Worm (Caenorhabditis elegans) whole organism, young adult: ENCODE results near the gene mog-2.

Experiments used
- B0019.2 ChIP-seq: fragments of 200-800 bp; sonication (Bioruptor generic); conservative IDR thresholded peaks from 2 replicates; pipeline ENCODE4 v1.3.6; 2022; ENCODE audit warnings: missing genetic modification reagents, missing genetic modification characterization, missing compliant biosample characterization
- B0035.1 ChIP-seq: sonication (generic microtip); optimal IDR thresholded peaks from 2 replicates; lab custom pipeline; 2016; ENCODE audit warnings: missing genetic modification characterization, mild to moderate bottlenecking, missing compliant biosample characterization, missing genotype, missing genetic modification reagents
- B0336.3 ChIP-seq: fragments of 200-800 bp; sonication (Bioruptor generic); IDR thresholded peaks from 2 replicates; pipeline ENCODE4 v1.3.6; 2022; ENCODE audit warnings: missing genetic modification characterization, missing compliant biosample characterization
- F22D6.2 ChIP-seq: sonication (generic microtip); optimal IDR thresholded peaks from 2 replicates; lab custom pipeline; 2016; ENCODE audit warnings: mild to moderate bottlenecking, missing genetic modification characterization, missing compliant biosample characterization
- F49E8.2 ChIP-seq: sonication (generic microtip); optimal IDR thresholded peaks from 3 replicates; lab custom pipeline; 2017; ENCODE audit warnings: missing genetic modification characterization, mild to moderate bottlenecking, missing compliant biosample characterization, antibody characterized with exemption, moderate library complexity; ENCODE audit not compliant: insufficient read depth
- F57C9.4 ChIP-seq: sonication (generic microtip); optimal IDR thresholded peaks from 2 replicates; lab custom pipeline; 2017; ENCODE audit warnings: mild to moderate bottlenecking, missing genetic modification characterization, missing compliant biosample characterization
- K11D2.4 ChIP-seq: fragments of 200-800 bp; sonication (Bioruptor generic); IDR thresholded peaks from 2 replicates; pipeline ENCODE4 v1.3.6; 2022; ENCODE audit warnings: missing genetic modification reagents, missing genetic modification characterization, missing compliant biosample characterization
- Y56A3A.18 ChIP-seq: fragments of 200-800 bp; sonication (Bioruptor generic); IDR thresholded peaks from 2 replicates; pipeline ENCODE4 v1.3.6; 2022; ENCODE audit warnings: missing genetic modification reagents, missing genetic modification characterization, missing compliant biosample characterization
- Y95B8A.8 ChIP-seq: fragments of 200-800 bp; sonication (Bioruptor generic); IDR thresholded peaks from 2 replicates; pipeline ENCODE4 v1.3.6; 2022; ENCODE audit warnings: missing genetic modification reagents, missing genetic modification characterization, missing compliant biosample characterization
- ZK185.1 ChIP-seq: sonication (generic microtip); optimal IDR thresholded peaks from 2 replicates; lab custom pipeline; 2016; ENCODE audit warnings: mild to moderate bottlenecking, missing genetic modification characterization, missing compliant biosample characterization; ENCODE audit not compliant: poor library complexity, severe bottlenecking
- akir-1 ChIP-seq: fragments of 200-800 bp; sonication (Bioruptor generic); optimal IDR thresholded peaks from 2 replicates; lab custom pipeline; 2018; ENCODE audit warnings: mild to moderate bottlenecking, missing genetic modification characterization, moderate library complexity, missing compliant biosample characterization
- aptf-2 ChIP-seq: fragments of 200-800 bp; sonication (Bioruptor generic); conservative IDR thresholded peaks from 2 replicates; pipeline ENCODE4 v1.3.6; 2022; ENCODE audit warnings: missing genetic modification reagents, missing genetic modification characterization, missing compliant biosample characterization
- aptf-3 ChIP-seq: fragments of 200-800 bp; sonication (Bioruptor generic); IDR thresholded peaks from 2 replicates; pipeline ENCODE4 v1.3.6; 2022; ENCODE audit warnings: missing genetic modification characterization, missing compliant biosample characterization
- atf-7 ChIP-seq: sonication (generic microtip); optimal IDR thresholded peaks from 2 replicates; lab custom pipeline; 2017; ENCODE audit warnings: mild to moderate bottlenecking, missing genetic modification characterization, missing compliant biosample characterization
- attf-6 ChIP-seq: fragments of 200-800 bp; sonication (Bioruptor generic); IDR thresholded peaks from 2 replicates; pipeline ENCODE4 v1.3.6; 2022; ENCODE audit warnings: missing genetic modification reagents, missing genetic modification characterization, missing compliant biosample characterization
- bed-2 ChIP-seq: fragments of 200-800 bp; sonication (Bioruptor generic); IDR thresholded peaks from 2 replicates; pipeline ENCODE4 v1.3.6; 2022; ENCODE audit warnings: missing genetic modification reagents, missing genetic modification characterization, missing compliant biosample characterization
- ceh-58 ChIP-seq: fragments of 200-800 bp; sonication (Bioruptor generic); IDR thresholded peaks from 2 replicates; pipeline ENCODE4 v1.3.6; 2022; ENCODE audit warnings: missing genetic modification characterization, missing compliant biosample characterization
- ceh-91 ChIP-seq: fragments of 200-800 bp; sonication (Bioruptor generic); IDR thresholded peaks from 2 replicates; pipeline ENCODE4 v1.3.6; 2022; ENCODE audit warnings: missing genetic modification reagents, missing genetic modification characterization, missing compliant biosample characterization
- die-1 ChIP-seq: sonication (generic microtip); optimal IDR thresholded peaks from 2 replicates; lab custom pipeline; 2016; ENCODE audit warnings: missing genotype, mild to moderate bottlenecking, missing genetic modification characterization, missing compliant biosample characterization
- dpl-1 ChIP-seq: fragments of 150-350 bp; optimal IDR thresholded peaks from 2 replicates; lab custom pipeline; 2014; ENCODE audit warnings: missing biosample characterization, missing genetic modification reagents, missing genetic modification characterization
- ekl-4 ChIP-seq: fragments of 200-800 bp; sonication (Bioruptor generic); IDR thresholded peaks from 2 replicates; pipeline ENCODE4 v1.3.6; 2022; ENCODE audit warnings: missing genetic modification reagents, missing genetic modification characterization, missing compliant biosample characterization
- gei-17 ChIP-seq: fragments of 200-800 bp; sonication (Bioruptor generic); optimal IDR thresholded peaks from 2 replicates; lab custom pipeline; 2018; ENCODE audit warnings: mild to moderate bottlenecking, missing genetic modification characterization, missing compliant biosample characterization
- hmg-1.2 ChIP-seq: fragments of 200-800 bp; sonication (Bioruptor generic); IDR thresholded peaks from 2 replicates; pipeline ENCODE4 v1.3.6; 2022; ENCODE audit warnings: missing genetic modification reagents, missing genetic modification characterization, missing compliant biosample characterization
- hrde-1 ChIP-seq: sonication (generic microtip); optimal IDR thresholded peaks from 2 replicates; lab custom pipeline; 2016; ENCODE audit warnings: missing genetic modification characterization, mild to moderate bottlenecking, missing compliant biosample characterization, moderate library complexity, missing genotype, missing genetic modification reagents, borderline replicate concordance
- hsf-1 ChIP-seq: fragments of 200-800 bp; sonication (Bioruptor generic); IDR thresholded peaks from 2 replicates; pipeline ENCODE4 v1.3.6; 2022; ENCODE audit warnings: missing genetic modification reagents, missing genetic modification characterization, missing compliant biosample characterization
- let-526 ChIP-seq: fragments of 200-800 bp; sonication (Bioruptor generic); IDR thresholded peaks from 2 replicates; pipeline ENCODE4 v1.3.6; 2022; ENCODE audit warnings: missing genetic modification reagents, missing genetic modification characterization, missing compliant biosample characterization
- lin-54 ChIP-seq: fragments of 200-800 bp; sonication (Bioruptor generic); optimal IDR thresholded peaks from 2 replicates; lab custom pipeline; 2018; ENCODE audit warnings: mild to moderate bottlenecking, missing genetic modification characterization, missing compliant biosample characterization
- lir-1 ChIP-seq: fragments of 200-800 bp; sonication (Bioruptor generic); conservative IDR thresholded peaks from 2 replicates; pipeline ENCODE4 v1.3.6; 2022; ENCODE audit warnings: missing genetic modification reagents, missing genetic modification characterization, missing compliant biosample characterization
- lsl-1 ChIP-seq: fragments of 200-800 bp; sonication (Bioruptor generic); optimal IDR thresholded peaks from 2 replicates; lab custom pipeline; 2018; ENCODE audit warnings: mild to moderate bottlenecking, missing genetic modification characterization, moderate library complexity, missing compliant biosample characterization
- madf-10 ChIP-seq: sonication (generic microtip); optimal IDR thresholded peaks from 2 replicates; lab custom pipeline; 2016; ENCODE audit warnings: mild to moderate bottlenecking, missing genetic modification characterization, missing compliant biosample characterization
- madf-3 ChIP-seq: fragments of 200-800 bp; sonication (Bioruptor generic); IDR thresholded peaks from 2 replicates; pipeline ENCODE4 v1.3.6; 2022; ENCODE audit warnings: missing genetic modification reagents, missing genetic modification characterization, missing compliant biosample characterization
- mel-28 ChIP-seq: sonication (generic microtip); optimal IDR thresholded peaks from 2 replicates; lab custom pipeline; 2016; ENCODE audit warnings: borderline replicate concordance, mild to moderate bottlenecking, missing genetic modification characterization, missing compliant biosample characterization
- mes-4 ChIP-seq: sonication (generic microtip); optimal IDR thresholded peaks from 2 replicates; lab custom pipeline; 2016; ENCODE audit warnings: missing genotype, missing genetic modification characterization, missing compliant biosample characterization
- nfya-2 ChIP-seq: fragments of 200-800 bp; sonication (Bioruptor generic); IDR thresholded peaks from 2 replicates; pipeline ENCODE4 v1.3.6; 2022; ENCODE audit warnings: missing genetic modification reagents, missing genetic modification characterization, missing compliant biosample characterization
- nfyb-1 ChIP-seq: fragments of 200-800 bp; sonication (Bioruptor generic); IDR thresholded peaks from 2 replicates; pipeline ENCODE4 v1.3.6; 2022; ENCODE audit warnings: missing genetic modification reagents, missing genetic modification characterization, missing compliant biosample characterization
- nhr-120 ChIP-seq: fragments of 200-800 bp; sonication (Bioruptor generic); IDR thresholded peaks from 2 replicates; pipeline ENCODE4 v1.3.6; 2022; ENCODE audit warnings: missing genetic modification characterization, missing compliant biosample characterization
- pbrm-1 ChIP-seq: fragments of 200-800 bp; sonication (Bioruptor generic); IDR thresholded peaks from 2 replicates; pipeline ENCODE4 v1.3.6; 2022; ENCODE audit warnings: missing genetic modification reagents, missing genetic modification characterization, missing compliant biosample characterization
- pha-4 ChIP-seq: fragments of 150-350 bp; sonication (generic microtip); optimal IDR thresholded peaks from 2 replicates; lab custom pipeline; 2014; ENCODE audit warnings: missing biosample characterization, missing genetic modification reagents, missing genetic modification characterization
- rec-8 ChIP-seq, 2 experiments: sonication (generic microtip); optimal IDR thresholded peaks; 2 replicates each; lab custom pipeline; 2016; ENCODE audit warnings: mild to moderate bottlenecking in 2 of 2, missing genetic modification characterization in 2 of 2, missing genetic modification reagents in 2 of 2, missing genotype in 2 of 2, missing biosample characterization in 1 of 2, missing compliant biosample characterization in 1 of 2, moderate library complexity in 1 of 2
- repo-1 ChIP-seq: sonication (generic microtip); optimal IDR thresholded peaks from 2 replicates; lab custom pipeline; 2017; ENCODE audit warnings: mild to moderate bottlenecking, missing genetic modification characterization, missing compliant biosample characterization
- sea-2 ChIP-seq: fragments of 200-800 bp; sonication (Bioruptor generic); IDR thresholded peaks from 2 replicates; pipeline ENCODE4 v1.3.6; 2022; ENCODE audit warnings: missing genetic modification characterization, missing compliant biosample characterization
- snpc-1.1 ChIP-seq: sonication (generic microtip); optimal IDR thresholded peaks from 2 replicates; lab custom pipeline; 2017; ENCODE audit warnings: missing genetic modification characterization, mild to moderate bottlenecking, missing compliant biosample characterization, antibody characterized with exemption, moderate library complexity, missing genotype, missing genetic modification reagents; ENCODE audit not compliant: insufficient read depth
- sptf-2 ChIP-seq: fragments of 200-800 bp; sonication (Bioruptor generic); optimal IDR thresholded peaks from 2 replicates; lab custom pipeline; 2018; ENCODE audit warnings: mild to moderate bottlenecking, missing genetic modification characterization, missing compliant biosample characterization
- unc-130 ChIP-seq: sonication (generic microtip); optimal IDR thresholded peaks from 2 replicates; lab custom pipeline; 2016; ENCODE audit warnings: missing genetic modification reagents, missing genetic modification characterization, missing compliant biosample characterization
- zim-3 ChIP-seq: sonication (generic microtip); optimal IDR thresholded peaks from 2 replicates; lab custom pipeline; 2017; ENCODE audit warnings: mild to moderate bottlenecking, missing genetic modification characterization, moderate library complexity, missing compliant biosample characterization
- ztf-25 ChIP-seq: fragments of 200-800 bp; sonication (Bioruptor generic); IDR thresholded peaks from 2 replicates; pipeline ENCODE4 v1.3.6; 2022; ENCODE audit warnings: missing genetic modification reagents, missing genetic modification characterization, missing compliant biosample characterization
- ztf-26 ChIP-seq: sonication (generic microtip); optimal IDR thresholded peaks from 2 replicates; lab custom pipeline; 2017; ENCODE audit warnings: missing genetic modification characterization, missing compliant biosample characterization
- ztf-6 ChIP-seq: fragments of 200-800 bp; sonication (Bioruptor generic); IDR thresholded peaks from 2 replicates; pipeline ENCODE4 v1.3.6; 2022; ENCODE audit warnings: missing genetic modification reagents, missing genetic modification characterization, missing compliant biosample characterization

mog-2 gene

ce11 chrII:4299227-4299703 is 24.9 kb upstream of the mog-2 start, which contains the start of gene sco-1 (continued):
- TF ChIP-seq nfya-2 (GFP tag; lab: Robert Waterston, UW) (no peak), die-1 (tag; lab: Kevin White, UChicago) (no peak), ceh-91 (GFP tag; lab: Robert Waterston, UW) (peak; percentile 91), madf-10 (peak; percentile 75), ztf-25 (GFP tag; lab: Robert Waterston, UW) (peak; percentile 84), dpl-1 (GFP tag; lab: Kevin White, UChicago) (peak; percentile 64), unc-130 (peak; percentile 77), B0336.3 (peak; percentile 89), lir-1 (GFP tag; lab: Robert Waterston, UW) (peak; percentile 89), aptf-2 (GFP tag; lab: Robert Waterston, UW) (peak; percentile 86), pha-4 (tag; lab: Kevin White, UChicago) (peak; percentile 96), gei-17 (GFP tag; lab: Kevin White, UChicago) (peak; percentile 56), K11D2.4 (GFP tag; lab: Robert Waterston, UW) (peak; percentile 96), snpc-1.1 (tag; lab: Kevin White, UChicago) (peak; percentile 22), bed-2 (peak; percentile 95), akir-1 (GFP tag; lab: Kevin White, UChicago) (peak; percentile 53), nhr-120 (GFP tag; lab: Robert Waterston, UW) (no peak), repo-1 (tag; lab: Kevin White, UChicago) (peak; percentile 39), nfyb-1 (peak; percentile 95), sptf-2 (GFP tag; lab: Kevin White, UChicago) (peak; percentile 53), zim-3 (tag; lab: Kevin White, UChicago) (peak; percentile 54), attf-6 (no peak), ceh-58 (GFP tag; lab: Robert Waterston, UW) (no peak), ztf-26 (tag; lab: Kevin White, UChicago) (peak; percentile 81), ztf-6 (peak; percentile 90; the same call in 1 of the 2 replicates), F22D6.2 (tag; lab: Kevin White, UChicago) (peak; percentile 24), let-526 (GFP tag; lab: Robert Waterston, UW) (peak; percentile 88), F49E8.2 (peak; percentile 1), lin-54 (GFP tag; lab: Kevin White, UChicago) (peak; percentile 80), Y95B8A.8 (GFP tag; lab: Robert Waterston, UW) (peak; percentile 85), ZK185.1 (no peak), atf-7 (tag; lab: Kevin White, UChicago) (peak; percentile 78), hmg-1.2 (peak; percentile 68), pbrm-1 (peak; percentile 89), hsf-1 (GFP tag; lab: Robert Waterston, UW) (peak; percentile 61; the same call in 1 of the 2 replicates), aptf-3 (no peak), lsl-1 (peak; percentile 79), mel-28 (tag; lab: Kevin White, UChicago) (no peak), ekl-4 (GFP tag; lab: Robert Waterston, UW) (peak; percentile 79), rec-8 (tag; optimal IDR thresholded peaks at IDR 0.05; lab: Kevin White, UChicago) (peak in 1 of 2 experiments; percentile 61), hrde-1 (no peak), B0035.1 (tag; lab: Kevin White, UChicago) (no peak), Y56A3A.18 (GFP tag; lab: Robert Waterston, UW) (0 out of 2 replicates have a peak, but pooled peaks have one; percentile 79), F57C9.4 (tag; lab: Kevin White, UChicago) (no peak), madf-3 (GFP tag; lab: Robert Waterston, UW) (peak; percentile 90), sea-2 (GFP tag; lab: Robert Waterston, UW) (0 out of 2 replicates have a peak, but pooled peaks have one; percentile 59), mes-4 (tag; lab: Kevin White, UChicago) (no peak), B0019.2 (GFP tag; lab: Robert Waterston, UW) (peak; percentile 99)
